Worm (Caenorhabditis elegans): ENCODE results near the gene F56D6.18.

The F56D6.18 gene

DNA sequence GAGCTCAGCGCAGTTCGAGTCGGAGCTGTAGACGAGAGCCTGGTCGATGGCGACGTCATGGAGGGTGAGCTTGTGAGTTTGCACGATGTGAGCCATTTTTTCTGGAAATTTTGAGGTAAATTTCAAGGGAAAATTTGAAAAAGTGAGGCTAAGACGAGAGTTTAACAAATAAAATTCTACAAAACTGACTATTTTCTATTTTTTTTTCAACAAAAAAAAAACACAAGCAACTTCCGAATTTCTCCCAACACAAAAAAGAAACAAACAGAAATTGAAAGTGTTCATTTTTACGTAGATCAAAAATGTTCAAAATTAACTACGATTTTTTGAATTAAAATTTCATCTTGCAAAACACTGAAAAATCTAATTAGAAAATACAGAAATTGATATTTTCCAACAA, 38.0 kb downstream of the F56D6.18 start, which contains the start of gene F37C4.5:
F37C4.5 (minus strand) TSS at position 101 of the 400 bp plus-strand sequence.
- TF ChIP-seq dmd-4 (tag; optimal IDR thresholded peaks at IDR 0.05), result no peak
- TF ChIP-seq sma-9 (GFP tag; optimal IDR thresholded peaks at IDR 0.05), result no peak
- TF ChIP-seq sma-9 (tag; optimal IDR thresholded peaks at IDR 0.05), result no peak
- TF ChIP-seq R02D3.7 (tag; optimal IDR thresholded peaks at IDR 0.05), result no peak
- TF ChIP-seq nhr-21 (tag; optimal IDR thresholded peaks at IDR 0.05), result no peak
- TF ChIP-seq elt-1 (tag; optimal IDR thresholded peaks at IDR 0.05), result no peak
- TF ChIP-seq aly-2 (tag; optimal IDR thresholded peaks at IDR 0.05), result no peak
- no peak for TF ChIP-seq nhr-77 (tag; optimal IDR thresholded peaks at IDR 0.05)

DNA sequence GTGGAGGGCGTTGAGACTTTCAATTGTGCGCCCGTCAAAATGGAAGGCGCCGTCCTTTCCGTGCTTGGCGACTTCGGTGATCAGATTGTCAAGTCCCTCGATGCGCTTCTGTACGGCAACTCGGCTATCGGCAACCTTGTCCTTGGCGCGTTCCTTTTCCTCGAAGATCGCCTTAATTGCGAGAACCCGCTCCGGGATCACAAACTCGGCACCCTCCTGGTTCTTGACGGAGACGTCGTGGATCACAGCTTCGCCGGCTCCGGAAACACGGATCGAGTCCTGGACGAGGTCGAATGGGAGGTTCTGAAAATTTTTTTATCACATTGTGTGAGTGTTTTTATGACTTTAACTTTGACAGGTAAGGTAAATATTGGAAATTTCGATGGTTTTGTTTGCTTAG, 38.6 kb downstream of the F56D6.18 start:
- TF ChIP-seq sem-4 (tag; optimal IDR thresholded peaks at IDR 0.05), result no peak
- TF ChIP-seq lin-11 (tag; optimal IDR thresholded peaks at IDR 0.05), result no peak
- TF ChIP-seq unc-39 (tag; optimal IDR thresholded peaks at IDR 0.05), result no peak
- no peak for TF ChIP-seq unc-62 (GFP tag; optimal IDR thresholded peaks at IDR 0.05)
- no peak for TF ChIP-seq skn-1 (tag; optimal IDR thresholded peaks at IDR 0.05)
- no peak for TF ChIP-seq alr-1 (tag; optimal IDR thresholded peaks at IDR 0.05)
- no peak for TF ChIP-seq nhr-237 (tag; optimal IDR thresholded peaks at IDR 0.05)
- no peak for TF ChIP-seq blmp-1 (tag; optimal IDR thresholded peaks at IDR 0.05; ENCODE audit: insufficient read depth)
- TF ChIP-seq C34F6.9 (tag; optimal IDR thresholded peaks at IDR 0.05), result no peak
- no peak for TF ChIP-seq lin-13 (GFP tag; optimal IDR thresholded peaks at IDR 0.05)
- no peak for TF ChIP-seq gmeb-1 (tag; optimal IDR thresholded peaks at IDR 0.05)
- TF ChIP-seq sma-3 (GFP tag; optimal IDR thresholded peaks at IDR 0.05), result no peak
- no peak for TF ChIP-seq mbf-1 (tag; optimal IDR thresholded peaks at IDR 0.05)
- TF ChIP-seq mab-5 (tag; optimal IDR thresholded peaks at IDR 0.05), result no peak
- TF ChIP-seq nhr-77 (tag; optimal IDR thresholded peaks at IDR 0.05), result no peak
- no peak for TF ChIP-seq aly-2 (tag; optimal IDR thresholded peaks at IDR 0.05)
- no peak for TF ChIP-seq nhr-11 (tag; optimal IDR thresholded peaks at IDR 0.05)
- TF ChIP-seq unc-55 (GFP tag; optimal IDR thresholded peaks at IDR 0.05), result no peak
- no peak for TF ChIP-seq elt-1 (tag; optimal IDR thresholded peaks at IDR 0.05)

DNA sequence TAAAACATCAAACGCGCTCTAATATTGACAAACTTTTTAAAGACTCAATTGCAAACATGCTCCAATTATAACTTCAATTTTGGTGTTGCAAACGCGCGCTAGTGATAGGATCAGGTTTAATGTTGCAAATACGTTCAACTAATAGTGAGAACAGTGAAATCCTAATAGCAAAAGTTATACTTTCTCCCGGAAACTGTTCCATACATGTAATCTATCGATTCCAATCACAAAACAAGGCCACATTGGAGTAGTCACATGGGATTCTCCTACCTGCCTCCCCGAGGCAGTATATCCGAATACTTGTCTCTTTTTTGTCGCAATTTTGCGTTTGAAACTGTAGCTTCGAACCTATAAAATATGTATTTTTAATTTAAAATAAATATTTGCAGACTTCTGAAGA, 41.9 kb downstream of the F56D6.18 start:
- TF ChIP-seq nhr-10 (tag; optimal IDR thresholded peaks at IDR 0.05) (no peak), fos-1 (tag; optimal IDR thresholded peaks at IDR 0.05) (no peak), alr-1 (tag; optimal IDR thresholded peaks at IDR 0.05) (no peak), sma-9 (GFP tag; optimal IDR thresholded peaks at IDR 0.05) (no peak), sma-9 (tag; optimal IDR thresholded peaks at IDR 0.05) (no peak), C34F6.9 (tag; optimal IDR thresholded peaks at IDR 0.05) (no peak), unc-39 (tag; optimal IDR thresholded peaks at IDR 0.05) (no peak), ceh-82 (tag; optimal IDR thresholded peaks at IDR 0.05) (no peak), nhr-6 (tag; optimal IDR thresholded peaks at IDR 0.05) (no peak), ztf-11 (tag; optimal IDR thresholded peaks at IDR 0.05) (no peak), ztf-4 (tag; optimal IDR thresholded peaks at IDR 0.05) (no peak), nhr-21 (tag; optimal IDR thresholded peaks at IDR 0.05) (no peak), unc-55 (GFP tag; optimal IDR thresholded peaks at IDR 0.05) (no peak), lsy-2 (tag; optimal IDR thresholded peaks at IDR 0.05) (no peak), nhr-12 (tag; optimal IDR thresholded peaks at IDR 0.05) (no peak), sma-3 (GFP tag; optimal IDR thresholded peaks at IDR 0.05) (no peak), nhr-77 (tag; optimal IDR thresholded peaks at IDR 0.05) (no peak), mbf-1 (tag; optimal IDR thresholded peaks at IDR 0.05) (no peak)

DNA sequence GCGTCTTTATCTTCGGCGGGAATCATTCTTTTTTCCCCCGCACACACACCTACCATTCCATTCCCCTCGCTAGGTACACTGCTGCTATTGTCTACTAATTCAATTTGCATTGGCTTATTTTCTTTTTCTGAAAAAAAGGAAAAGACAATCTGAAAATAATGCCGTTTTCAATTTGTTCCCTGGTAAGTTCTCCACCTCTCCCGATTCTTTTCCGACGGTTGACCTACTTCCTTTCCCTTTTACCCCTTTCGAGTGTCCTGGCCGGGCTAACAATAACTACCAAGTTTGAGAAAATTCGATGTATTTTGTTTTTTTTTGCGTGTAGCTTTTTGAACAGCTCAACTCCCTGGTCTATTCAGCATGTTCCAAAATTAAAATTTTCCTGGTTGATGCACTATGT, 44.5 kb downstream of the F56D6.18 start, which contains the start of gene F37C4.4:
F37C4.4 (plus strand) TSS at position 58 of the 400 bp plus-strand sequence.
- TF ChIP-seq mab-5 (tag; optimal IDR thresholded peaks at IDR 0.05) (no peak), ztf-4 (tag; optimal IDR thresholded peaks at IDR 0.05) (no peak), unc-55 (GFP tag; optimal IDR thresholded peaks at IDR 0.05) (no peak), snpc-4 (tag; optimal IDR thresholded peaks at IDR 0.05) (no peak), nhr-6 (tag; optimal IDR thresholded peaks at IDR 0.05) (no peak), lin-11 (tag; optimal IDR thresholded peaks at IDR 0.05) (no peak), mbf-1 (tag; optimal IDR thresholded peaks at IDR 0.05) (no peak), nhr-237 (tag; optimal IDR thresholded peaks at IDR 0.05) (no peak), ceh-16 (tag; optimal IDR thresholded peaks at IDR 0.05) (no peak), nhr-23 (tag; optimal IDR thresholded peaks at IDR 0.05) (no peak), ztf-1 (GFP tag; conservative IDR thresholded peaks at IDR 0.05) (no peak), R02D3.7 (tag; optimal IDR thresholded peaks at IDR 0.05) (no peak), nhr-77 (tag; optimal IDR thresholded peaks at IDR 0.05) (no peak), sma-9 (GFP tag; optimal IDR thresholded peaks at IDR 0.05) (no peak), sma-9 (tag; optimal IDR thresholded peaks at IDR 0.05) (no peak), F13H6.1 (tag; optimal IDR thresholded peaks at IDR 0.05) (no peak), mdl-1 (tag; optimal IDR thresholded peaks at IDR 0.05) (no peak)

All from whole organism, L2 larva.